Fruit fly (Drosophila melanogaster) S2 (cell line): ENCODE data around the gene lin-28.

Experiments
- CG8478 ChIP-seq: fragments of >200 bp; optimal IDR thresholded peaks from 2 replicates; lab custom pipeline; 2018
- CTCF ChIP-seq, 2 experiments: fragments of >200 bp; optimal IDR thresholded peaks; 2 replicates each; lab custom pipeline; 2018

- no peak for TF ChIP-seq CTCF (optimal IDR thresholded peaks at IDR 0.05; lab: Kevin White, UChicago)
- TF ChIP-seq CG8478 (lab: Kevin White, UChicago) = no peak
These were observed 42.7 kb upstream of the lin-28 start for dm6 chr3L:5611732-5612250.
